Fruit fly (Drosophila melanogaster): ENCODE data around the gene CG33340.

dm6 chr3R:24348420-24349190 is 14.3 kb upstream of the CG33340 start, which contains the start of the genes CG5746 and CG6454:
- TF ChIP-seq Sin3A (optimal IDR thresholded peaks at IDR 0.05) (no peak), h (optimal IDR thresholded peaks at IDR 0.05) (no peak), psq (optimal IDR thresholded peaks at IDR 0.05) (no peak)
